Fruit fly (Drosophila melanogaster): ENCODE data around the gene CG13365.

- TF ChIP-seq CG8478 (optimal IDR thresholded peaks at IDR 0.05) (no peak), CTCF (optimal IDR thresholded peaks at IDR 0.05) (peak; percentile 22 to 26)
Measured at dm6 chrX:629239-629821, 8.3 kb upstream of the CG13365 start, which contains the start of the genes RpL36 and Mybbp1A.

All from S2 (cell line).